Worm (Caenorhabditis elegans) whole organism, L1 larva: ENCODE measurements around the gene set-3.

Experiments
- C04F5.9 ChIP-seq: sonication (generic microtip); optimal IDR thresholded peaks from 2 replicates; lab custom pipeline; 2016; ENCODE audit warnings: missing genetic modification characterization, missing compliant biosample characterization
- C16A3.4 ChIP-seq: fragments of 150-350 bp; optimal IDR thresholded peaks from 2 replicates; lab custom pipeline; 2014; ENCODE audit warnings: missing biosample characterization, missing genetic modification characterization
- C34B4.2 ChIP-seq: sonication (generic microtip); optimal IDR thresholded peaks from 2 replicates; lab custom pipeline; 2017; ENCODE audit warnings: mild to moderate bottlenecking, missing genetic modification characterization, missing compliant biosample characterization
- Y116A8C.19 ChIP-seq: sonication (generic microtip); optimal IDR thresholded peaks from 2 replicates; lab custom pipeline; 2016; ENCODE audit warnings: missing compliant biosample characterization, missing genetic modification characterization, borderline replicate concordance
- aly-2 ChIP-seq: fragments of 150-350 bp; optimal IDR thresholded peaks from 2 replicates; lab custom pipeline; 2014; ENCODE audit warnings: missing biosample characterization, missing genetic modification characterization
- ama-1 ChIP-seq: fragments of 150-350 bp; optimal IDR thresholded peaks from 2 replicates; lab custom pipeline; 2014
- blmp-1 ChIP-seq: fragments of 150-350 bp; optimal IDR thresholded peaks from 2 replicates; lab custom pipeline; 2014; ENCODE audit warnings: missing biosample characterization, missing genetic modification characterization
- ceh-63 ChIP-seq: fragments of 200-800 bp; sonication (Bioruptor generic); optimal IDR thresholded peaks from 2 replicates; lab custom pipeline; 2018; ENCODE audit warnings: mild to moderate bottlenecking, missing genetic modification characterization, missing compliant biosample characterization
- ceh-8 ChIP-seq: fragments of 200-800 bp; sonication (Bioruptor generic); optimal IDR thresholded peaks from 2 replicates; lab custom pipeline; 2018; ENCODE audit warnings: mild to moderate bottlenecking, missing genetic modification characterization, moderate library complexity, missing compliant biosample characterization
- ceh-88 ChIP-seq: fragments of 200-800 bp; sonication (Bioruptor generic); IDR thresholded peaks from 2 replicates; pipeline ENCODE4 v1.3.6; 2022; ENCODE audit warnings: missing genetic modification characterization, missing compliant biosample characterization
- dpl-1 ChIP-seq, 3 experiments: fragments of 150-350 bp in 2 of 3; sonication (generic microtip) in 1 of 3; optimal IDR thresholded peaks; 2 replicates each; lab custom pipeline; 2014 to 2017; ENCODE audit warnings: missing biosample characterization in 3 of 3, missing genetic modification characterization in 3 of 3, missing genetic modification reagents in 3 of 3
- efl-3 ChIP-seq: fragments of 200-800 bp; sonication (Bioruptor generic); optimal IDR thresholded peaks from 2 replicates; lab custom pipeline; 2018; ENCODE audit warnings: mild to moderate bottlenecking, missing genetic modification characterization, missing compliant biosample characterization
- egl-27 ChIP-seq, 2 experiments: fragments of 150-350 bp in 1 of 2; sonication (generic microtip); optimal IDR thresholded peaks; 3 replicates each; lab custom pipeline; 2017 to 2018; ENCODE audit warnings: missing biosample characterization in 2 of 2, missing genetic modification characterization in 2 of 2, missing genetic modification reagents in 2 of 2
- elt-2 ChIP-seq: sonication (generic microtip); optimal IDR thresholded peaks from 2 replicates; lab custom pipeline; 2016; ENCODE audit warnings: missing genetic modification characterization, mild to moderate bottlenecking, inconsistent platforms, missing compliant biosample characterization, missing genetic modification reagents
- fkh-10 ChIP-seq: sonication (generic microtip); optimal IDR thresholded peaks from 2 replicates; lab custom pipeline; 2017; ENCODE audit warnings: missing biosample characterization, missing genetic modification reagents, missing genetic modification characterization
- fkh-8 ChIP-seq: sonication (generic microtip); optimal IDR thresholded peaks from 2 replicates; lab custom pipeline; 2016; ENCODE audit warnings: mild to moderate bottlenecking, missing genetic modification characterization, missing compliant biosample characterization
- grh-1 ChIP-seq: fragments of 200-800 bp; sonication (Bioruptor generic); IDR thresholded peaks from 2 replicates; pipeline ENCODE4 v1.3.6; 2022; ENCODE audit warnings: missing genetic modification reagents, missing genetic modification characterization, missing compliant biosample characterization
- hlh-4 ChIP-seq: sonication (generic microtip); optimal IDR thresholded peaks from 2 replicates; lab custom pipeline; 2016; ENCODE audit warnings: mild to moderate bottlenecking, missing genetic modification characterization, missing compliant biosample characterization
- irx-1 ChIP-seq: sonication (generic microtip); optimal IDR thresholded peaks from 2 replicates; lab custom pipeline; 2016; ENCODE audit warnings: missing genetic modification characterization, missing compliant biosample characterization
- isw-1 ChIP-seq: fragments of 200-800 bp; sonication (Bioruptor generic); IDR thresholded peaks from 2 replicates; pipeline ENCODE4 v1.3.6; 2022; ENCODE audit warnings: missing genetic modification characterization, missing compliant biosample characterization
- jun-1 ChIP-seq: fragments of 150-350 bp; optimal IDR thresholded peaks from 2 replicates; lab custom pipeline; 2014; ENCODE audit warnings: missing biosample characterization, missing genetic modification reagents, missing genetic modification characterization
- lin-15B ChIP-seq: fragments of 150-350 bp; sonication (generic microtip); optimal IDR thresholded peaks from 3 replicates; lab custom pipeline; 2014; ENCODE audit warnings: missing biosample characterization, missing genetic modification characterization
- lin-35 ChIP-seq, 2 experiments: fragments of 150-350 bp; optimal IDR thresholded peaks; 2 replicates each; lab custom pipeline; 2014; ENCODE audit warnings: missing biosample characterization in 2 of 2, missing genetic modification characterization in 2 of 2, missing genetic modification reagents in 2 of 2
- mab-9 ChIP-seq: fragments of 200-800 bp; sonication (Bioruptor generic); IDR thresholded peaks from 2 replicates; pipeline ENCODE4 v1.3.6; 2022; ENCODE audit warnings: missing genetic modification reagents, missing genetic modification characterization, missing compliant biosample characterization
- mdl-1 ChIP-seq, 2 experiments: fragments of 150-350 bp; optimal IDR thresholded peaks; 2 replicates each; lab custom pipeline; 2014 to 2017; ENCODE audit warnings: missing biosample characterization in 2 of 2, missing genetic modification characterization in 2 of 2, inconsistent platforms in 1 of 2
- mef-2 ChIP-seq: fragments of 150-350 bp; optimal IDR thresholded peaks from 2 replicates; lab custom pipeline; 2014; ENCODE audit warnings: missing biosample characterization, missing genetic modification characterization
- mep-1 ChIP-seq: fragments of 150-350 bp; optimal IDR thresholded peaks from 2 replicates; lab custom pipeline; 2014; ENCODE audit warnings: missing biosample characterization, missing genetic modification characterization
- nhr-11 ChIP-seq: fragments of 150-350 bp; optimal IDR thresholded peaks from 2 replicates; lab custom pipeline; 2014; ENCODE audit warnings: missing biosample characterization, missing genetic modification characterization
- nhr-12 ChIP-seq: sonication (generic microtip); optimal IDR thresholded peaks from 2 replicates; lab custom pipeline; 2017; ENCODE audit warnings: missing biosample characterization, missing genetic modification characterization
- nhr-19 ChIP-seq: fragments of 200-800 bp; sonication (Bioruptor generic); conservative IDR thresholded peaks from 2 replicates; pipeline ENCODE4 v1.3.6; 2022; ENCODE audit warnings: missing genetic modification characterization, missing compliant biosample characterization
- nhr-20 ChIP-seq: sonication (generic microtip); optimal IDR thresholded peaks from 2 replicates; lab custom pipeline; 2016; ENCODE audit warnings: mild to moderate bottlenecking, missing genetic modification characterization, missing compliant biosample characterization
- nhr-237 ChIP-seq: fragments of 150-350 bp; optimal IDR thresholded peaks from 2 replicates; lab custom pipeline; 2014; ENCODE audit warnings: missing biosample characterization, missing genetic modification characterization
- nhr-84 ChIP-seq: sonication (generic microtip); optimal IDR thresholded peaks from 2 replicates; lab custom pipeline; 2017; ENCODE audit warnings: missing biosample characterization, missing genetic modification characterization
- nhr-85 ChIP-seq: sonication (generic microtip); peaks from one replicate; lab custom pipeline; 2016; ENCODE audit warnings: missing genetic modification characterization, inconsistent platforms, missing compliant biosample characterization
- nhr-90 ChIP-seq: sonication (generic microtip); optimal IDR thresholded peaks from 2 replicates; lab custom pipeline; 2016; ENCODE audit warnings: mild to moderate bottlenecking, missing genetic modification characterization, missing compliant biosample characterization; ENCODE audit not compliant: poor library complexity
- pag-3 ChIP-seq: sonication (generic microtip); optimal IDR thresholded peaks from 2 replicates; lab custom pipeline; 2017; ENCODE audit warnings: missing genetic modification characterization, mild to moderate bottlenecking, missing compliant biosample characterization, antibody characterized with exemption, borderline replicate concordance; ENCODE audit not compliant: insufficient read depth
- pax-3 ChIP-seq: fragments of 200-800 bp; sonication (Bioruptor generic); optimal IDR thresholded peaks from 2 replicates; lab custom pipeline; 2018; ENCODE audit warnings: mild to moderate bottlenecking, missing genetic modification characterization, moderate library complexity, missing compliant biosample characterization
- pqm-1 ChIP-seq: sonication (generic microtip); optimal IDR thresholded peaks from 3 replicates; lab custom pipeline; 2017; ENCODE audit warnings: missing biosample characterization, missing genetic modification characterization
- skn-1 ChIP-seq: fragments of 150-350 bp; optimal IDR thresholded peaks from 2 replicates; lab custom pipeline; 2014; ENCODE audit warnings: missing biosample characterization, missing genetic modification characterization
- snpc-4 ChIP-seq: fragments of 150-350 bp; optimal IDR thresholded peaks from 2 replicates; lab custom pipeline; 2014; ENCODE audit warnings: missing biosample characterization, missing genetic modification characterization
- snu-23 ChIP-seq: sonication (generic microtip); optimal IDR thresholded peaks from 2 replicates; lab custom pipeline; 2016; ENCODE audit warnings: missing genetic modification characterization, missing compliant biosample characterization
- sox-4 ChIP-seq: sonication (generic microtip); optimal IDR thresholded peaks from 2 replicates; lab custom pipeline; 2016; ENCODE audit warnings: missing genetic modification characterization, missing compliant biosample characterization
- sptf-1 ChIP-seq: fragments of 150-350 bp; optimal IDR thresholded peaks from 2 replicates; lab custom pipeline; 2014; ENCODE audit warnings: missing biosample characterization, missing genetic modification characterization
- sup-37 ChIP-seq: fragments of 200-800 bp; sonication (Bioruptor generic); optimal IDR thresholded peaks from 2 replicates; lab custom pipeline; 2018; ENCODE audit warnings: mild to moderate bottlenecking, missing genetic modification characterization, missing compliant biosample characterization
- tbx-2 ChIP-seq: sonication (generic microtip); optimal IDR thresholded peaks from 2 replicates; lab custom pipeline; 2016; ENCODE audit warnings: missing genetic modification characterization, missing compliant biosample characterization
- tlp-1 ChIP-seq: fragments of 150-350 bp; optimal IDR thresholded peaks from 2 replicates; lab custom pipeline; 2014; ENCODE audit warnings: missing biosample characterization, missing genetic modification characterization
- unc-30 ChIP-seq: sonication (generic microtip); optimal IDR thresholded peaks from 2 replicates; lab custom pipeline; 2017; ENCODE audit warnings: missing biosample characterization, missing genetic modification characterization
- unc-86 ChIP-seq: sonication (generic microtip); optimal IDR thresholded peaks from 2 replicates; lab custom pipeline; 2016; ENCODE audit warnings: missing genetic modification characterization, missing compliant biosample characterization
- unc-98 ChIP-seq: fragments of 200-800 bp; sonication (Bioruptor generic); IDR thresholded peaks from 2 replicates; pipeline ENCODE4 v1.3.6; 2022; ENCODE audit warnings: missing genetic modification characterization, missing compliant biosample characterization
- vab-15 ChIP-seq: sonication (generic microtip); optimal IDR thresholded peaks from 2 replicates; lab custom pipeline; 2017; ENCODE audit warnings: missing genotype, mild to moderate bottlenecking, missing genetic modification characterization, missing compliant biosample characterization
- zip-4 ChIP-seq: fragments of 200-800 bp; sonication (Bioruptor generic); optimal IDR thresholded peaks from 2 replicates; lab custom pipeline; 2018; ENCODE audit warnings: mild to moderate bottlenecking, missing genetic modification characterization, moderate library complexity, missing compliant biosample characterization
- ztf-4 ChIP-seq: fragments of 150-350 bp; optimal IDR thresholded peaks from 2 replicates; lab custom pipeline; 2014; ENCODE audit warnings: missing biosample characterization, missing genetic modification characterization

Gene set-3

DNA sequence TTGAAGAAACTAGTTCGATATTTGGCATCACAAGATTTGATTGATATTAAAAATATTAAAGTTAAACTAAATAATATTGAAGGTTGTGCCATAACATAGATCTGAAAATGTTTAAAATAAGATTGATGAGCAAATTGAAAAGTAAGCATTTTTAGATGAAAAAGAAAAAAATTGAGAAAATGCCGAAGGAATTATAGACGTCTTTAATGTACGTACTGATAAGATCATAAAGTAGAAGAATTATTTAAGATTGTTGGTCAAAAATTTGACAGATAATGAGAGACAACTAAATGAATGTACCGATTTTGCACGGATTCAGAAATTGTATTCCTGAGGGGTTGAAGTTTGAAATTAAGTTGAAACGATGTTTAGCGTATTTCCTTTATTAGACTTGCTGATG, 25.8 kb upstream of the set-3 start, which contains the start of gene ncx-7:
Gene ncx-7, minus strand, starts transcription at position 101 of the 400 bp plus-strand sequence.
- TF ChIP-seq C16A3.4 (no peak), elt-2 (tag; lab: Kevin White, UChicago) (peak; percentile 39)

DNA sequence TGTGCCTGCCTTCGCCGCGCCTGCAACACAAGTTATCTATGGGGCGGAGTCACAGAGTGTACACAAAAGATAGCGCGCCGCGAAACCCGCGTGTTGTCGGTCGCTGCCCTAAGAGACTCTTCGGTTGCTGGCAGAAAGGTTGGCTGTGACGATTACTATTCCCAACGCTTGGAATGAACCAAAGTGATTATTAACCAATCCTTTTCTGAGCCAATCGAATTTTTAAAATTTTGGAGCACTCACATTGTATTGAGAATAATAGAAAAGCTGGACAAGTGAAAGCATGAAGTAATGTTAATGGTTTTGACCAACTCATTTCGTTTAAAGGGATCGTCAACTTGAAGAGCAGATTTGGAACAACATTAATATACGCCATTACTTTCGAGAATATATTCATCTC, 22.9 kb upstream of the set-3 start:
- no peak for TF ChIP-seq efl-3 (GFP tag; lab: Kevin White, UChicago)
- TF ChIP-seq nhr-11 (tag; lab: Kevin White, UChicago): no peak
- no peak for TF ChIP-seq pqm-1
- no peak for TF ChIP-seq vab-15
- peak; percentile 8 for TF ChIP-seq ceh-8
- no peak for TF ChIP-seq blmp-1 (tag; lab: Kevin White, UChicago)
- peak; percentile 4 for TF ChIP-seq jun-1 (tag; lab: Kevin White, UChicago)
- peak; percentile 43 for TF ChIP-seq C04F5.9 (tag; lab: Kevin White, UChicago)
- TF ChIP-seq snpc-4 (tag; lab: Kevin White, UChicago): peak; percentile 99
- no peak for TF ChIP-seq fkh-8
- TF ChIP-seq mep-1 (tag; lab: Kevin White, UChicago): peak; percentile 14
- peak; percentile 71 for TF ChIP-seq irx-1 (tag; lab: Kevin White, UChicago)
- TF ChIP-seq nhr-85: peak; percentile 88
- peak; percentile 7 to 46 (median 25) for TF ChIP-seq dpl-1 (GFP tag; optimal IDR thresholded peaks at IDR 0.05; lab: Kevin White, UChicago)
- no peak for TF ChIP-seq Y116A8C.19 (tag; lab: Kevin White, UChicago)
- peak; percentile 24 for TF ChIP-seq ztf-4 (tag; lab: Kevin White, UChicago)
- peak; percentile 91 for TF ChIP-seq ama-1
- no peak for TF ChIP-seq sox-4 (tag; lab: Kevin White, UChicago)
- peak; percentile 77 for TF ChIP-seq aly-2 (tag; lab: Kevin White, UChicago)
- TF ChIP-seq mdl-1 (tag; optimal IDR thresholded peaks at IDR 0.05; lab: Kevin White, UChicago): peak in 1 of 2 experiments; percentile 54
- TF ChIP-seq nhr-90 (tag; lab: Kevin White, UChicago): peak; percentile 91
- TF ChIP-seq nhr-237 (tag; lab: Kevin White, UChicago): no peak
- no peak for TF ChIP-seq hlh-4
- peak; percentile 64 for TF ChIP-seq zip-4
- no peak for TF ChIP-seq sptf-1 (tag; lab: Kevin White, UChicago)
- peak; percentile 50 for TF ChIP-seq pax-3 (tag; lab: Kevin White, UChicago)
- no peak for TF ChIP-seq isw-1 (GFP tag; lab: Robert Waterston, UW)
- no peak for TF ChIP-seq egl-27 (tag; optimal IDR thresholded peaks at IDR 0.05; lab: Kevin White, UChicago)
- no peak for TF ChIP-seq fkh-10
- no peak for TF ChIP-seq mab-9 (GFP tag; lab: Robert Waterston, UW)
- peak; percentile 62; the same call in 1 of the 2 replicates for TF ChIP-seq ceh-88 (GFP tag; lab: Robert Waterston, UW)
- no peak for TF ChIP-seq tlp-1 (tag; lab: Kevin White, UChicago)
- TF ChIP-seq unc-30: no peak
- no peak for TF ChIP-seq skn-1 (tag; lab: Kevin White, UChicago)
- TF ChIP-seq pag-3 (tag; lab: Kevin White, UChicago): no peak
- TF ChIP-seq lin-35 (GFP tag; optimal IDR thresholded peaks at IDR 0.05; lab: Kevin White, UChicago): peak in 1 of 2 experiments; percentile 69
- peak; percentile 55 for TF ChIP-seq sup-37 (GFP tag; lab: Kevin White, UChicago)
- TF ChIP-seq lin-15B (tag; lab: Kevin White, UChicago): peak; percentile 35
- TF ChIP-seq nhr-12 (tag; lab: Kevin White, UChicago): no peak
- no peak; the same call in 1 of the 2 replicates for TF ChIP-seq unc-98 (GFP tag; lab: Robert Waterston, UW)
- no peak for TF ChIP-seq ceh-63 (GFP tag; lab: Kevin White, UChicago)
- TF ChIP-seq mef-2 (tag; lab: Kevin White, UChicago): no peak
- peak; percentile 80 for TF ChIP-seq nhr-20
- TF ChIP-seq nhr-19 (GFP tag; lab: Robert Waterston, UW): peak; percentile 88
- peak; percentile 62 for TF ChIP-seq grh-1
- TF ChIP-seq nhr-84 (tag; lab: Kevin White, UChicago): no peak
- no peak for TF ChIP-seq C34B4.2 (tag; lab: Kevin White, UChicago)
- TF ChIP-seq snu-23 (GFP tag; lab: Kevin White, UChicago): peak; percentile 81
- peak; percentile 32 for TF ChIP-seq unc-86 (tag; lab: Kevin White, UChicago)
- peak; percentile 91 for TF ChIP-seq elt-2 (tag; lab: Kevin White, UChicago)
- TF ChIP-seq tbx-2 (tag; lab: Kevin White, UChicago): peak; percentile 60
